Worm (Caenorhabditis elegans) whole organism, mixed stage, embryonic: ENCODE results near the gene grl-22.

Source experiments
- ceh-43 ChIP-seq: fragments of 200-800 bp; sonication (Bioruptor generic); optimal IDR thresholded peaks from 2 replicates; lab custom pipeline; 2018; ENCODE audit warnings: mild to moderate bottlenecking, missing genetic modification characterization, moderate library complexity, missing compliant biosample characterization
- flh-1 ChIP-seq: fragments of 200-800 bp; sonication (Bioruptor generic); optimal IDR thresholded peaks from 2 replicates; lab custom pipeline; 2018; ENCODE audit warnings: mild to moderate bottlenecking, missing genetic modification characterization, moderate library complexity, missing compliant biosample characterization
- lsy-2 ChIP-seq: fragments of 150-350 bp; optimal IDR thresholded peaks from 2 replicates; lab custom pipeline; 2014; ENCODE audit warnings: missing biosample characterization, missing genetic modification characterization
- mep-1 ChIP-seq: fragments of 150-350 bp; optimal IDR thresholded peaks from 2 replicates; lab custom pipeline; 2017; ENCODE audit warnings: missing biosample characterization, missing genetic modification reagents, missing genetic modification characterization, inconsistent platforms
- nhr-12 ChIP-seq: fragments of 150-350 bp; optimal IDR thresholded peaks from 2 replicates; lab custom pipeline; 2014; ENCODE audit warnings: missing biosample characterization, missing genetic modification characterization
- nhr-237 ChIP-seq: fragments of 150-350 bp; optimal IDR thresholded peaks from 2 replicates; lab custom pipeline; 2014; ENCODE audit warnings: missing biosample characterization, missing genetic modification characterization
- nhr-28 ChIP-seq: fragments of 150-350 bp; optimal IDR thresholded peaks from 2 replicates; lab custom pipeline; 2014; ENCODE audit warnings: missing biosample characterization, missing genetic modification characterization
- pha-4 ChIP-seq: fragments of 150-350 bp; optimal IDR thresholded peaks from 2 replicates; lab custom pipeline; 2018; ENCODE audit warnings: missing biosample characterization, missing genetic modification reagents, missing genetic modification characterization
- snpc-4 ChIP-seq: fragments of 150-350 bp; optimal IDR thresholded peaks from 2 replicates; lab custom pipeline; 2014; ENCODE audit warnings: missing biosample characterization, missing genetic modification characterization
- sptf-1 ChIP-seq: sonication (generic microtip); optimal IDR thresholded peaks from 2 replicates; lab custom pipeline; 2017; ENCODE audit warnings: mild to moderate bottlenecking, missing genetic modification characterization, moderate library complexity, missing compliant biosample characterization
- tbx-8 ChIP-seq: fragments of 200-800 bp; sonication (Bioruptor generic); optimal IDR thresholded peaks from 2 replicates; lab custom pipeline; 2018; ENCODE audit warnings: mild to moderate bottlenecking, missing genetic modification characterization, moderate library complexity, missing compliant biosample characterization
- unc-39 ChIP-seq: fragments of 150-350 bp; optimal IDR thresholded peaks from 2 replicates; lab custom pipeline; 2014; ENCODE audit warnings: missing biosample characterization, missing genetic modification characterization
- unc-62 ChIP-seq: fragments of 150-350 bp; optimal IDR thresholded peaks from 2 replicates; lab custom pipeline; 2014; ENCODE audit warnings: missing biosample characterization, missing genetic modification reagents, missing genetic modification characterization

DNA sequence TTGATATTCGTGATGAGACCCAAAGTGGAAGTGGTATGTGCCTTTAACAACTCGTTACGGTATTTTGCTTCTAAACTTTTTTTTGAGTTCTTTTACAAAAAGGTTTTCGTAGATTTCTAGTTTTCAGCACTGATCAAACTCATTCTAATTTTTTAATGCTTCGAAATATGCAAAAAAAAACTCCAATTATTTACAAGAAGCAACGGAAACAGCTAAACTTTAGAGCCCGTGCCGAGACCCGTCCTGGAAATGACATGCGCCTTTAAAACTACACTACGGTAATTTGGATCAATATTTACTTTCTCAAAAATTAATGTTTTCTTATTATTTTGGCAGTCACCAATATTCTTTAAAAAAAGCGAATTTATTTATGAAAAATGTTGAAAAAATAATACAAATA, 33.3 kb downstream of the grl-22 start:
- TF ChIP-seq nhr-12 (tag; lab: Kevin White, UChicago) (no peak), unc-62 (GFP tag; lab: Kevin White, UChicago) (no peak), ceh-43 (GFP tag; lab: Kevin White, UChicago) (no peak), nhr-237 (tag; lab: Kevin White, UChicago) (no peak), tbx-8 (GFP tag; lab: Kevin White, UChicago) (no peak), mep-1 (tag; lab: Kevin White, UChicago) (no peak), snpc-4 (no peak), pha-4 (tag; lab: Kevin White, UChicago) (no peak), nhr-28 (no peak), lsy-2 (tag; lab: Kevin White, UChicago) (no peak), sptf-1 (tag; lab: Kevin White, UChicago) (no peak), flh-1 (GFP tag; lab: Kevin White, UChicago) (no peak), unc-39 (tag; lab: Kevin White, UChicago) (no peak)
